Worm (Caenorhabditis elegans) whole organism, L1 larva: ENCODE results near the gene ZK380.6.

Experiments used
- C34B4.2 ChIP-seq: sonication (generic microtip); optimal IDR thresholded peaks from 2 replicates; lab custom pipeline; 2017; ENCODE audit warnings: mild to moderate bottlenecking, missing genetic modification characterization, missing compliant biosample characterization
- Y116A8C.19 ChIP-seq: sonication (generic microtip); optimal IDR thresholded peaks from 2 replicates; lab custom pipeline; 2016; ENCODE audit warnings: missing compliant biosample characterization, missing genetic modification characterization, borderline replicate concordance
- aly-2 ChIP-seq: fragments of 150-350 bp; optimal IDR thresholded peaks from 2 replicates; lab custom pipeline; 2014; ENCODE audit warnings: missing biosample characterization, missing genetic modification characterization
- ama-1 ChIP-seq: fragments of 150-350 bp; optimal IDR thresholded peaks from 2 replicates; lab custom pipeline; 2014
- ceh-63 ChIP-seq: fragments of 200-800 bp; sonication (Bioruptor generic); optimal IDR thresholded peaks from 2 replicates; lab custom pipeline; 2018; ENCODE audit warnings: mild to moderate bottlenecking, missing genetic modification characterization, missing compliant biosample characterization
- ceh-8 ChIP-seq: fragments of 200-800 bp; sonication (Bioruptor generic); optimal IDR thresholded peaks from 2 replicates; lab custom pipeline; 2018; ENCODE audit warnings: mild to moderate bottlenecking, missing genetic modification characterization, moderate library complexity, missing compliant biosample characterization
- ceh-82 ChIP-seq, 3 experiments: fragments of 150-350 bp in 1 of 3; sonication (generic microtip) in 2 of 3; optimal IDR thresholded peaks; 2 replicates each; lab custom pipeline; 2014 to 2017; ENCODE audit warnings: missing biosample characterization in 3 of 3, missing genetic modification characterization in 3 of 3
- ceh-88 ChIP-seq: fragments of 200-800 bp; sonication (Bioruptor generic); IDR thresholded peaks from 2 replicates; pipeline ENCODE4 v1.3.6; 2022; ENCODE audit warnings: missing genetic modification characterization, missing compliant biosample characterization
- ces-1 ChIP-seq: fragments of 150-350 bp; optimal IDR thresholded peaks from 2 replicates; lab custom pipeline; 2014; ENCODE audit warnings: missing biosample characterization, missing genetic modification reagents, missing genetic modification characterization
- dsc-1 ChIP-seq: sonication (generic microtip); optimal IDR thresholded peaks from 2 replicates; lab custom pipeline; 2016; ENCODE audit warnings: mild to moderate bottlenecking, missing genetic modification characterization, missing compliant biosample characterization
- efl-1 ChIP-seq, 4 experiments: fragments of 150-350 bp; optimal IDR thresholded peaks in 3 of 4; peaks in 1 of 4; 1 replicate in 1 of 4; 2 replicates in 3 of 4; lab custom pipeline; 2014; ENCODE audit warnings: missing biosample characterization in 2 of 4, missing genetic modification characterization in 2 of 4, missing genetic modification reagents in 2 of 4
- efl-3 ChIP-seq: fragments of 200-800 bp; sonication (Bioruptor generic); optimal IDR thresholded peaks from 2 replicates; lab custom pipeline; 2018; ENCODE audit warnings: mild to moderate bottlenecking, missing genetic modification characterization, missing compliant biosample characterization
- fkh-4 ChIP-seq: sonication (generic microtip); optimal IDR thresholded peaks from 2 replicates; lab custom pipeline; 2016; ENCODE audit warnings: missing compliant biosample characterization, missing genetic modification characterization, borderline replicate concordance
- fos-1 ChIP-seq: fragments of 150-350 bp; optimal IDR thresholded peaks from 2 replicates; lab custom pipeline; 2014; ENCODE audit warnings: missing biosample characterization, missing genetic modification characterization
- grh-1 ChIP-seq: fragments of 200-800 bp; sonication (Bioruptor generic); IDR thresholded peaks from 2 replicates; pipeline ENCODE4 v1.3.6; 2022; ENCODE audit warnings: missing genetic modification reagents, missing genetic modification characterization, missing compliant biosample characterization
- hpl-2 ChIP-seq: fragments of 150-350 bp; optimal IDR thresholded peaks from 2 replicates; lab custom pipeline; 2014; ENCODE audit warnings: missing biosample characterization, missing genetic modification reagents, missing genetic modification characterization
- isw-1 ChIP-seq: fragments of 200-800 bp; sonication (Bioruptor generic); IDR thresholded peaks from 2 replicates; pipeline ENCODE4 v1.3.6; 2022; ENCODE audit warnings: missing genetic modification characterization, missing compliant biosample characterization
- lin-15B ChIP-seq: fragments of 150-350 bp; sonication (generic microtip); optimal IDR thresholded peaks from 3 replicates; lab custom pipeline; 2014; ENCODE audit warnings: missing biosample characterization, missing genetic modification characterization
- mab-9 ChIP-seq: fragments of 200-800 bp; sonication (Bioruptor generic); IDR thresholded peaks from 2 replicates; pipeline ENCODE4 v1.3.6; 2022; ENCODE audit warnings: missing genetic modification reagents, missing genetic modification characterization, missing compliant biosample characterization
- mef-2 ChIP-seq: fragments of 150-350 bp; optimal IDR thresholded peaks from 2 replicates; lab custom pipeline; 2014; ENCODE audit warnings: missing biosample characterization, missing genetic modification characterization
- nhr-11 ChIP-seq: fragments of 150-350 bp; optimal IDR thresholded peaks from 2 replicates; lab custom pipeline; 2014; ENCODE audit warnings: missing biosample characterization, missing genetic modification characterization
- nhr-12 ChIP-seq: sonication (generic microtip); optimal IDR thresholded peaks from 2 replicates; lab custom pipeline; 2017; ENCODE audit warnings: missing biosample characterization, missing genetic modification characterization
- nhr-19 ChIP-seq: fragments of 200-800 bp; sonication (Bioruptor generic); conservative IDR thresholded peaks from 2 replicates; pipeline ENCODE4 v1.3.6; 2022; ENCODE audit warnings: missing genetic modification characterization, missing compliant biosample characterization
- nhr-47 ChIP-seq: sonication (generic microtip); optimal IDR thresholded peaks from 2 replicates; lab custom pipeline; 2016; ENCODE audit warnings: mild to moderate bottlenecking, missing genetic modification characterization, moderate library complexity, missing compliant biosample characterization
- nhr-77 ChIP-seq: fragments of 150-350 bp; optimal IDR thresholded peaks from 2 replicates; lab custom pipeline; 2014; ENCODE audit warnings: missing biosample characterization, missing genetic modification characterization
- nhr-85 ChIP-seq: sonication (generic microtip); peaks from one replicate; lab custom pipeline; 2016; ENCODE audit warnings: missing genetic modification characterization, inconsistent platforms, missing compliant biosample characterization
- pag-3 ChIP-seq: sonication (generic microtip); optimal IDR thresholded peaks from 2 replicates; lab custom pipeline; 2017; ENCODE audit warnings: missing genetic modification characterization, mild to moderate bottlenecking, missing compliant biosample characterization, antibody characterized with exemption, borderline replicate concordance; ENCODE audit not compliant: insufficient read depth
- rnt-1 ChIP-seq: sonication (generic microtip); optimal IDR thresholded peaks from 2 replicates; lab custom pipeline; 2016; ENCODE audit warnings: mild to moderate bottlenecking, missing genetic modification characterization, moderate library complexity, missing compliant biosample characterization
- skn-1 ChIP-seq: fragments of 150-350 bp; optimal IDR thresholded peaks from 2 replicates; lab custom pipeline; 2014; ENCODE audit warnings: missing biosample characterization, missing genetic modification characterization
- swsn-7 ChIP-seq: sonication (generic microtip); optimal IDR thresholded peaks from 2 replicates; lab custom pipeline; 2016; ENCODE audit warnings: missing genetic modification characterization, missing compliant biosample characterization
- tbx-2 ChIP-seq: sonication (generic microtip); optimal IDR thresholded peaks from 2 replicates; lab custom pipeline; 2016; ENCODE audit warnings: missing genetic modification characterization, missing compliant biosample characterization
- tlp-1 ChIP-seq: fragments of 150-350 bp; optimal IDR thresholded peaks from 2 replicates; lab custom pipeline; 2014; ENCODE audit warnings: missing biosample characterization, missing genetic modification characterization
- unc-30 ChIP-seq: sonication (generic microtip); optimal IDR thresholded peaks from 2 replicates; lab custom pipeline; 2017; ENCODE audit warnings: missing biosample characterization, missing genetic modification characterization
- zag-1 ChIP-seq: fragments of 150-350 bp; optimal IDR thresholded peaks from 2 replicates; lab custom pipeline; 2014; ENCODE audit warnings: missing biosample characterization, missing genetic modification characterization
- zip-4 ChIP-seq: fragments of 200-800 bp; sonication (Bioruptor generic); optimal IDR thresholded peaks from 2 replicates; lab custom pipeline; 2018; ENCODE audit warnings: mild to moderate bottlenecking, missing genetic modification characterization, moderate library complexity, missing compliant biosample characterization

The ZK380.6 gene

ce11 chrX:1654146-1654545 lies at the start of gene ZK380.6:
Gene ZK380.6 (plus strand): TSS chrX:1654446.
- no peak for TF ChIP-seq fos-1
- TF ChIP-seq unc-30 (tag; lab: Kevin White, UChicago) = no peak
- no peak for TF ChIP-seq C34B4.2 (tag; lab: Kevin White, UChicago)
- TF ChIP-seq lin-15B = no peak
- no peak for TF ChIP-seq mab-9 (GFP tag; lab: Robert Waterston, UW)
- no peak for TF ChIP-seq rnt-1 (tag; lab: Kevin White, UChicago)
- no peak for TF ChIP-seq nhr-47
- TF ChIP-seq hpl-2 (GFP tag; lab: Kevin White, UChicago) = no peak
- no peak for TF ChIP-seq swsn-7 (tag; lab: Kevin White, UChicago)
- no peak for TF ChIP-seq nhr-85 (tag; lab: Kevin White, UChicago)
- no peak for TF ChIP-seq Y116A8C.19
- no peak for TF ChIP-seq grh-1
- no peak for TF ChIP-seq mef-2 (tag; lab: Kevin White, UChicago)
- no peak for TF ChIP-seq pag-3 (tag; lab: Kevin White, UChicago)
- TF ChIP-seq aly-2 (tag; lab: Kevin White, UChicago) = no peak
- no peak for TF ChIP-seq nhr-77 (tag; lab: Kevin White, UChicago)
- TF ChIP-seq zag-1 (tag; lab: Kevin White, UChicago) = no peak
- no peak for TF ChIP-seq isw-1 (GFP tag; lab: Robert Waterston, UW)

DNA sequence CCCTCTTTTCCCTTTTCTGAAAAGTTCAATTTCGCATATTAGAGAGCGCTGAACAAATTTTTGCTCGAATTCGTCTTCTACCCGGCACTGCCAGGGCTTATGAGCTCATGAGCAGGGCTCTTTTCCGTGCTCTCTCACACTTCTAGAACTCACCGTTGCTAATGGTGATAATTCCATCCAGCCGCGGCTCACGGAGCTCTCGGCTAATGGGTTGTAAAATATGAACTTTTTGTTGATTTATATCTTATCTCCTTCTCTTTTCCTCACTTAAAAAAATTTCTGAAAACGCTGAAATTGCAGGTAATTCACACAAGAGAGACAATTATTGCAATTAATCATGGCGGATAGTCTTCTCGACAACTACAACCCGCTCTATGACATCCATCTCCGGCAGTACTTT lies 49.6 kb upstream of the ZK380.6 start, which contains the start of gene H11E01.3:
TSS of gene H11E01.3 (plus strand) at position 301 of the 400 bp plus-strand sequence.
- TF ChIP-seq ceh-82 (tag; optimal IDR thresholded peaks at IDR 0.05; lab: Kevin White, UChicago) (no peak), skn-1 (tag; lab: Kevin White, UChicago) (peak; percentile 14)

ce11 chrX:1612948-1613347 lies 41.3 kb upstream of the ZK380.6 start:
- TF ChIP-seq ceh-88 (GFP tag; lab: Robert Waterston, UW) = no peak
- no peak for TF ChIP-seq swsn-7 (tag; lab: Kevin White, UChicago)
- TF ChIP-seq nhr-12 (tag; lab: Kevin White, UChicago) = no peak
- no peak for TF ChIP-seq ceh-63 (GFP tag; lab: Kevin White, UChicago)
- no peak for TF ChIP-seq ceh-8 (GFP tag; lab: Kevin White, UChicago)
- no peak for TF ChIP-seq zag-1 (tag; lab: Kevin White, UChicago)
- no peak for TF ChIP-seq grh-1
- no peak for TF ChIP-seq tlp-1 (tag; lab: Kevin White, UChicago)
- no peak for TF ChIP-seq nhr-11 (tag; lab: Kevin White, UChicago)
- no peak for TF ChIP-seq ama-1 (lab: Kevin White, UChicago)
- no peak for TF ChIP-seq fkh-4 (tag; lab: Kevin White, UChicago)
- TF ChIP-seq, all 84 proteins: peak for 0

- TF ChIP-seq efl-1 (optimal IDR thresholded peaks at IDR 0.05; lab: Kevin White, UChicago) (no peak), efl-1 (GFP tag; optimal IDR thresholded peaks at IDR 0.05 in 1 of 2; lab: Kevin White, UChicago) (no peak), nhr-11 (tag; lab: Kevin White, UChicago) (no peak), ceh-63 (GFP tag; lab: Kevin White, UChicago) (no peak), tbx-2 (tag; lab: Kevin White, UChicago) (no peak), zip-4 (GFP tag; lab: Kevin White, UChicago) (no peak), ces-1 (no peak), efl-3 (GFP tag; lab: Kevin White, UChicago) (no peak), hpl-2 (GFP tag; lab: Kevin White, UChicago) (no peak), ceh-82 (tag; optimal IDR thresholded peaks at IDR 0.05; lab: Kevin White, UChicago) (no peak), nhr-19 (GFP tag; lab: Robert Waterston, UW) (no peak), dsc-1 (no peak)
These were observed 40.4 kb upstream of the ZK380.6 start for ce11 chrX:1613860-1614259.
